Fruit fly (Drosophila melanogaster): ENCODE results near the gene skd.

dm6 chr3L:21043894-21044682, 16.9 kb upstream of the skd start:
- no peak for TF ChIP-seq h (optimal IDR thresholded peaks at IDR 0.05)
- no peak for TF ChIP-seq Sin3A (optimal IDR thresholded peaks at IDR 0.05)

Data from Kc167 (cell line).